Fruit fly (Drosophila melanogaster): Measurements from ENCODE around the gene Nos.

Gene Nos

DNA sequence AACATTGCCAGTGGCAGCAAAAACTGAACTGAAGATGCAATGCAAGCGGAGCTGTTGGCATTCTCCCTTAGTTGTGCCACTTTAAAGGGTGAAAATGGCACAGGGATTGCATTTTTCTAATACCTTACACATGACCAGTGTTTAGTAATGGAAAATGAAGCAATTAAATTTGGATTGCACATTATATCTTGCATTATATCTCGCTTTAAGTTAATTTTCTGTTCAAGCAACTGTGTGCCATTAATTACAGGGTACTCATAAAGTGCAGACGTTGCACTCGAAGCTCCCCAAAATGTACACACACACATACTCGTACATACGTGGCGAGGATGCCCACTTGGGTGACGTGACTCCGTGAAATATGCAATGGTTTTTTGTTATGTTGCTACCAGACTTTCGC, 77.7 kb downstream of the Nos start:
- no peak for TF ChIP-seq CTCF (optimal IDR thresholded peaks at IDR 0.05)
- no peak for TF ChIP-seq CG8478 (optimal IDR thresholded peaks at IDR 0.05)

DNA sequence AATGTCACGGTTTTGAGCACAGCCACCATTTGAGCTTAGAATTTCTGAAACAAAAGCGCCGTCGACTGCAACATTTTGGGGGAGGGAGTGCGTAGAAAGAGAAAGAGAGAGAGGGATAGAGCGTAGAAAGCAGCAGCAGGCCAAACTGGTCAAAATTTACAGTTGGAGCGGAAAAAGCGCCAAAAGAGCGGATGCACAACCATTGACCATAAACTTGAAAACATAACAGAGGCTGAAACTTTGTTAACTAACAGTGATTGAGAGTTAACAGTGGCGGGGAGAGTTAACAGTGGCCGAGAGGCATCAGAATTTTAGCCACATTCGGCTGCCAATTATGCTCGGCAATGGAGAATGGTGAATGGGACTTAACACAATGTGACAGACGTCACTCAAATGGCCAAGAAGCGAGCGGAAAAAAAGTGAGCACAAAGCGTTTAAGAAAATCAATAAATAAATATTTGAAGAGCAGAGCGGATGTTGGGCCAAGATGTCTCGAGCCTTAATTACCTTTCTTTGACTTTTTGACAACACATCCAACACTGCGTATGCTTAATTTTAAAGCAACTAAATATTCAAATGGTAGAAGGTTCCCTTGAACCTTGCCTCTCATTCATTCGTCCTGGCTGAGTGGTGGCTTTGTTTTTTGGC, 80.1 kb downstream of the Nos start:
- no peak for TF ChIP-seq CG8478 (optimal IDR thresholded peaks at IDR 0.05)
- no peak for TF ChIP-seq CTCF (optimal IDR thresholded peaks at IDR 0.05)

DNA sequence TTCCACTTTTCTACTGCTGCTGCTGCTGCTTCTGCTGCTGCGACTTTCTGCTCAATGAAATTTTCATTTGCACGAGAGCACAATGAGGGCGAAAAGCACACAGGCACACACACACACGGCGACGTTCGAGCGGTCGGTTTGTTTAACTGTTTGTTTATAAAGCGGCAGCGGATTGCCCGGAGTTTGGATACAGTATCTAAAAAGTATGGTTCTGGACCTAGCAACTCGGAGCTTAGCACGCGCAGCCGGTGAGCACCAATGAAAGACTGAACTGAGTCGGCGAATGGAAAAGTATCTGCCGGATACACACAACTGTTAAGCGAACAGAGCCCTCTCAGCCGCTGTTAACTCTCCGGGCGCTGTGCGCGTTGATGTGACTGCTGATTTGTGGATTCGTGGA, 81.3 kb downstream of the Nos start, which contains the start of gene CG17124:
TSS of gene CG17124 (minus strand) at position 277 of the 400 bp plus-strand sequence.
- no peak for TF ChIP-seq CTCF (optimal IDR thresholded peaks at IDR 0.05)
- TF ChIP-seq CG8478 (optimal IDR thresholded peaks at IDR 0.05) = no peak

DNA sequence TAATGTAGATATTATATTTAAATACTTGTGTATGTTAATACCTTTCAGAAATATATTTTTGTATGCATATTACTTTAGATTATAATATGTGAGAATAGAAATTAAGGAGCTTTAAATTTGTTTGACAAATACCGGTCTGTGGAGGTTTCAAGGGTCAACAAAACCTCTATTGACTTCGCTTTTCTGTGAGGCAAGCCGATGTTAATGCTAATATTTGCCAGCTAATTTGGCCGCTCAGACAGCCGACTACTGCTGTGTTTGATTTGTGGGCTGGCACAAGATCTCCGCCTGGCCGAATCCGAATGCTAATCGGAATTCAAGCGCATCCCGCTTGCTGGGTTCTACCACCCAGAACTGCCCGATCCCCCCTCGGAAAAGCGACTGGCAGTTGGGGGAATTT, 82.7 kb downstream of the Nos start:
- TF ChIP-seq CG8478 (optimal IDR thresholded peaks at IDR 0.05) (no peak), CTCF (optimal IDR thresholded peaks at IDR 0.05) (no peak)
